Worm (Caenorhabditis elegans): ENCODE measurements around the gene T01G1.4.
A peak's percentile ranks its signal among the peaks of the same experiment; 100 is the strongest.

Gene T01G1.4

DNA sequence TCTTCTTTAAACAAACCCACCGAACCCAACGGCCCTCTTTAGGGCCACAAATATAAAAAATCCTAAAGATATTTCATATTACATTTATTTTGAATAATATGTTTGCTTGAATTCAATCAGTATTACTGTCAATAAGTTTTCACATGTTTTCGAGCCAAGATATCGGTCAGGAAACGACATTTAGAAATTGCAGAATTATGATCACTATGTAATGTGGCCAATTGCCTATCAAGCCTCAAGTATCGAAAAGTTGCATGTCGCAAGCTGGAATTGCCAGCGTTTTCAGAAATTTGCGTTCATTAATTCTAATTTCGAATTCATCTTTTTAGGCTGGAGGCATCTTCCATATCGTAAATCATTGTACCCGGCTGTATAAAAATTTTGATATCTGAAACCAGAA lies 40.2 kb upstream of the T01G1.4 start (continued):
- no peak for TF ChIP-seq cebp-1 (GFP tag; IDR thresholded peaks at IDR 0.05)
- peak; percentile 2 for TF ChIP-seq cebp-1 (tag; optimal IDR thresholded peaks at IDR 0.05)
- TF ChIP-seq egl-44 (GFP tag; IDR thresholded peaks at IDR 0.05) = 0 out of 2 replicates have a peak, but pooled peaks have one; percentile 32
- TF ChIP-seq let-607 (tag; optimal IDR thresholded peaks at IDR 0.05) = no peak

DNA sequence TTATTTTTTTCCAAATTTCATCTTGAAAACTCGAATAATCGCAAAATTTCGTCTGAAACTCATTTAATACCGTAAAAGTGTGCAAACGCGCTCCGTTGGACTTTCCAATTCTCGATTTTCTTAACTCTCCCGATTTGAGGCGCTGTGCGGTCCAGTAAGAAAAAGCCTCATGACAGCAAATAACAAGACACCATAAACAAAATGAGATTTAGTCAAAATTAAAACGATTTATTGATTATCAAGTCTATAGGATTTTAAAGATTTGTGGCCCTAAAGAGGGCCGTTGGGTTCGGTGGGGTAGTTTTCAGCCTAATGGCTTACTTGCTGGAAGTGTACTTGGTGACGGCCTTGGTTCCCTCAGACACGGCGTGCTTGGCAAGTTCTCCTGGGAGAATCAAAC lies 38.8 kb upstream of the T01G1.4 start:
- TF ChIP-seq ceh-91 (GFP tag; IDR thresholded peaks at IDR 0.05) (peak; percentile 56; the same call in 1 of the 2 replicates), Y53F4B.3 (GFP tag; IDR thresholded peaks at IDR 0.05) (peak; percentile 47; the same call in 1 of the 2 replicates), madf-3 (GFP tag; IDR thresholded peaks at IDR 0.05) (0 out of 2 replicates have a peak, but pooled peaks have one; percentile 31), aptf-2 (GFP tag; conservative IDR thresholded peaks at IDR 0.05) (peak; percentile 69; the same call in 1 of the 2 replicates), Y67H2A.10 (GFP tag; conservative IDR thresholded peaks at IDR 0.05) (0 out of 2 replicates have a peak, but pooled peaks have one; percentile 27), F33H1.4 (GFP tag; IDR thresholded peaks at IDR 0.05) (peak; percentile 57), egl-44 (GFP tag; IDR thresholded peaks at IDR 0.05) (0 out of 2 replicates have a peak, but pooled peaks have one; percentile 33), hsf-1 (GFP tag; IDR thresholded peaks at IDR 0.05) (peak; percentile 72), pbrm-1 (GFP tag; IDR thresholded peaks at IDR 0.05) (peak; percentile 61; the same call in 1 of the 2 replicates), Y53G8AR.9 (GFP tag; conservative IDR thresholded peaks at IDR 0.05) (peak; percentile 72), C17E4.6 (GFP tag; IDR thresholded peaks at IDR 0.05) (0 out of 2 replicates have a peak, but pooled peaks have one; percentile 48), lsl-1 (GFP tag; optimal IDR thresholded peaks at IDR 0.05) (peak; percentile 8), dox-1 (GFP tag; IDR thresholded peaks at IDR 0.05) (peak; percentile 90), nfyb-1 (GFP tag; IDR thresholded peaks at IDR 0.05) (0 out of 2 replicates have a peak, but pooled peaks have one; percentile 37), madf-8 (GFP tag; conservative IDR thresholded peaks at IDR 0.05) (peak; percentile 44; the same call in 1 of the 2 replicates), Y79H2A.3 (GFP tag; conservative IDR thresholded peaks at IDR 0.05) (peak; percentile 73; the same call in 1 of the 2 replicates), ceh-100 (GFP tag; IDR thresholded peaks at IDR 0.05) (peak; percentile 72), rcor-1 (GFP tag; IDR thresholded peaks at IDR 0.05) (peak; percentile 83), Y95B8A.8 (GFP tag; IDR thresholded peaks at IDR 0.05) (0 out of 2 replicates have a peak, but pooled peaks have one; percentile 58), madf-6 (GFP tag; IDR thresholded peaks at IDR 0.05) (peak; percentile 84), ztf-28 (GFP tag; IDR thresholded peaks at IDR 0.05) (0 out of 2 replicates have a peak, but pooled peaks have one; percentile 58), attf-6 (GFP tag; IDR thresholded peaks at IDR 0.05) (peak; percentile 85), ekl-4 (GFP tag; IDR thresholded peaks at IDR 0.05) (peak; percentile 86), F37B4.10 (GFP tag; IDR thresholded peaks at IDR 0.05) (0 out of 2 replicates have a peak, but pooled peaks have one; percentile 64), D2030.7 (GFP tag; IDR thresholded peaks at IDR 0.05) (peak; percentile 74), hmg-1.2 (GFP tag; IDR thresholded peaks at IDR 0.05) (peak; percentile 42; the same call in 1 of the 2 replicates), lin-26 (GFP tag; IDR thresholded peaks at IDR 0.05) (peak; percentile 89), attf-3 (GFP tag; conservative IDR thresholded peaks at IDR 0.05) (peak; percentile 39; the same call in 1 of the 2 replicates), F39B2.1 (GFP tag; IDR thresholded peaks at IDR 0.05) (peak; percentile 88; the same call in 1 of the 2 replicates), F49E8.2 (tag; optimal IDR thresholded peaks at IDR 0.05; ENCODE audit: insufficient read depth) (peak; percentile 17), cebp-2 (GFP tag; IDR thresholded peaks at IDR 0.05) (0 out of 2 replicates have a peak, but pooled peaks have one; percentile 72), hrde-1 (tag; optimal IDR thresholded peaks at IDR 0.05; ENCODE audit: borderline replicate concordance) (peak; percentile 10), ztf-25 (GFP tag; IDR thresholded peaks at IDR 0.05) (peak; percentile 74), mcd-1 (GFP tag; IDR thresholded peaks at IDR 0.05) (peak; percentile 73), tbp1 (GFP tag; optimal IDR thresholded peaks at IDR 0.05) (peak; percentile 7), him-1 (tag; optimal IDR thresholded peaks at IDR 0.05) (peak; percentile 9)

Data from whole organism, young adult.